Fruit fly (Drosophila melanogaster) whole organism, embryonic: Measurements from ENCODE around the gene Ced-12.

ENCODE experiments used
- CG14860 ChIP-seq: fragments of 200-800 bp; sonication (Bioruptor generic); IDR thresholded peaks from 3 replicates; pipeline ENCODE4 v1.3.6; 2022; ENCODE audit warnings: missing biosample characterization, missing genetic modification characterization; ENCODE audit not compliant: partially characterized antibody
- HLH54F ChIP-seq: fragments of 200-800 bp; sonication (Bioruptor generic); optimal IDR thresholded peaks from 3 replicates; lab custom pipeline; 2016; ENCODE audit warnings: missing biosample characterization, missing genetic modification characterization
- gce ChIP-seq: fragments of 200-800 bp; sonication (Bioruptor generic); IDR thresholded peaks from 3 replicates; pipeline ENCODE4 v1.3.6; 2022; ENCODE audit warnings: missing biosample characterization, missing genetic modification characterization
- psq ChIP-seq: fragments of 200-800 bp; sonication (Bioruptor generic); optimal IDR thresholded peaks from 2 replicates; lab custom pipeline; 2017; ENCODE audit warnings: missing biosample characterization, missing genetic modification characterization
- stc ChIP-seq: fragments of 200-800 bp; sonication (Bioruptor generic); IDR thresholded peaks from 2 replicates; pipeline ENCODE4 v1.3.6; 2022; ENCODE audit warnings: missing biosample characterization, missing genetic modification characterization

dm6 chr2L:12049133-12049532 is 48.5 kb upstream of the Ced-12 start, which contains the start of gene PLCXD:
- TF ChIP-seq gce (GFP tag; lab: Robert Waterston, UW), result no peak
- no peak for TF ChIP-seq CG14860 (GFP tag; lab: Robert Waterston, UW)
- TF ChIP-seq stc (GFP tag; lab: Robert Waterston, UW), result no peak
- TF ChIP-seq HLH54F, result no peak
- no peak for TF ChIP-seq psq (GFP tag; lab: Kevin White, UChicago)
